Worm (Caenorhabditis elegans) whole organism, young adult: ENCODE measurements around the gene pgp-9.

ENCODE experiments used
- B0336.3 ChIP-seq: fragments of 200-800 bp; sonication (Bioruptor generic); IDR thresholded peaks from 2 replicates; pipeline ENCODE4 v1.3.6; 2022; ENCODE audit warnings: missing genetic modification characterization, missing compliant biosample characterization
- F10E7.11 ChIP-seq: sonication (generic microtip); optimal IDR thresholded peaks from 2 replicates; lab custom pipeline; 2017; ENCODE audit warnings: mild to moderate bottlenecking, missing genetic modification characterization, moderate library complexity, missing compliant biosample characterization
- F22D6.2 ChIP-seq: sonication (generic microtip); optimal IDR thresholded peaks from 2 replicates; lab custom pipeline; 2016; ENCODE audit warnings: mild to moderate bottlenecking, missing genetic modification characterization, missing compliant biosample characterization
- F23B12.7 ChIP-seq: sonication (generic microtip); optimal IDR thresholded peaks from 2 replicates; lab custom pipeline; 2017; ENCODE audit warnings: missing genetic modification characterization, mild to moderate bottlenecking, missing compliant biosample characterization, antibody characterized with exemption, moderate library complexity; ENCODE audit not compliant: insufficient read depth
- F57C9.4 ChIP-seq: sonication (generic microtip); optimal IDR thresholded peaks from 2 replicates; lab custom pipeline; 2017; ENCODE audit warnings: mild to moderate bottlenecking, missing genetic modification characterization, missing compliant biosample characterization
- T07F8.4 ChIP-seq: sonication (generic microtip); optimal IDR thresholded peaks from 2 replicates; lab custom pipeline; 2016; ENCODE audit warnings: mild to moderate bottlenecking, missing genetic modification characterization, moderate library complexity, missing compliant biosample characterization
- Y56A3A.18 ChIP-seq: fragments of 200-800 bp; sonication (Bioruptor generic); IDR thresholded peaks from 2 replicates; pipeline ENCODE4 v1.3.6; 2022; ENCODE audit warnings: missing genetic modification reagents, missing genetic modification characterization, missing compliant biosample characterization
- Y67H2A.10 ChIP-seq: fragments of 200-800 bp; sonication (Bioruptor generic); conservative IDR thresholded peaks from 2 replicates; pipeline ENCODE4 v1.3.6; 2022; ENCODE audit warnings: missing genetic modification reagents, missing genetic modification characterization, missing compliant biosample characterization
- Y79H2A.3 ChIP-seq: fragments of 200-800 bp; sonication (Bioruptor generic); conservative IDR thresholded peaks from 2 replicates; pipeline ENCODE4 v1.3.6; 2022; ENCODE audit warnings: missing genetic modification reagents, missing genetic modification characterization, missing compliant biosample characterization
- Y95B8A.8 ChIP-seq: fragments of 200-800 bp; sonication (Bioruptor generic); IDR thresholded peaks from 2 replicates; pipeline ENCODE4 v1.3.6; 2022; ENCODE audit warnings: missing genetic modification reagents, missing genetic modification characterization, missing compliant biosample characterization
- ama-1 ChIP-seq, 3 experiments: fragments of 150-350 bp in 1 of 3; sonication (generic microtip) in 2 of 3; optimal IDR thresholded peaks; 2 replicates each; lab custom pipeline; 2014 to 2018; ENCODE audit warnings: missing biosample characterization in 2 of 3, missing genetic modification characterization in 2 of 3, missing genetic modification reagents in 2 of 3
- aptf-3 ChIP-seq: fragments of 200-800 bp; sonication (Bioruptor generic); IDR thresholded peaks from 2 replicates; pipeline ENCODE4 v1.3.6; 2022; ENCODE audit warnings: missing genetic modification characterization, missing compliant biosample characterization
- atf-7 ChIP-seq: sonication (generic microtip); optimal IDR thresholded peaks from 2 replicates; lab custom pipeline; 2017; ENCODE audit warnings: mild to moderate bottlenecking, missing genetic modification characterization, missing compliant biosample characterization
- attf-3 ChIP-seq: fragments of 200-800 bp; sonication (Bioruptor generic); conservative IDR thresholded peaks from 2 replicates; pipeline ENCODE4 v1.3.6; 2022; ENCODE audit warnings: missing genetic modification reagents, missing genetic modification characterization, missing compliant biosample characterization
- attf-6 ChIP-seq: fragments of 200-800 bp; sonication (Bioruptor generic); IDR thresholded peaks from 2 replicates; pipeline ENCODE4 v1.3.6; 2022; ENCODE audit warnings: missing genetic modification reagents, missing genetic modification characterization, missing compliant biosample characterization
- ccch-3 ChIP-seq: fragments of 200-800 bp; sonication (Bioruptor generic); optimal IDR thresholded peaks from 2 replicates; lab custom pipeline; 2018; ENCODE audit warnings: mild to moderate bottlenecking, missing genetic modification characterization, missing compliant biosample characterization
- cebp-1 ChIP-seq, 2 experiments: fragments of 200-800 bp in 1 of 2; sonication (Bioruptor generic) in 1 of 2; sonication (generic microtip) in 1 of 2; IDR thresholded peaks in 1 of 2; optimal IDR thresholded peaks in 1 of 2; 2 replicates each; pipeline versions ENCODE4 v1.3.6 to Lab custom; 2017 to 2022; ENCODE audit warnings: missing compliant biosample characterization in 2 of 2, missing genetic modification characterization in 2 of 2, mild to moderate bottlenecking in 1 of 2, missing genetic modification reagents in 1 of 2, moderate library complexity in 1 of 2
- ceh-100 ChIP-seq: fragments of 200-800 bp; sonication (Bioruptor generic); IDR thresholded peaks from 2 replicates; pipeline ENCODE4 v1.3.6; 2022; ENCODE audit warnings: missing genetic modification reagents, missing genetic modification characterization, missing compliant biosample characterization
- dox-1 ChIP-seq: fragments of 200-800 bp; sonication (Bioruptor generic); IDR thresholded peaks from 2 replicates; pipeline ENCODE4 v1.3.6; 2022; ENCODE audit warnings: missing genetic modification reagents, missing genetic modification characterization, missing compliant biosample characterization
- efl-1 ChIP-seq: fragments of 150-350 bp; optimal IDR thresholded peaks from 2 replicates; lab custom pipeline; 2014; ENCODE audit warnings: missing biosample characterization, missing genetic modification reagents, missing genetic modification characterization
- egl-18 ChIP-seq: fragments of 200-800 bp; sonication (Bioruptor generic); IDR thresholded peaks from 2 replicates; pipeline ENCODE4 v1.3.6; 2022; ENCODE audit warnings: missing genetic modification reagents, missing genetic modification characterization, missing compliant biosample characterization
- ets-4 ChIP-seq: fragments of 200-800 bp; sonication (Bioruptor generic); optimal IDR thresholded peaks from 2 replicates; lab custom pipeline; 2018; ENCODE audit warnings: mild to moderate bottlenecking, missing genetic modification characterization, missing compliant biosample characterization
- gei-17 ChIP-seq: fragments of 200-800 bp; sonication (Bioruptor generic); optimal IDR thresholded peaks from 2 replicates; lab custom pipeline; 2018; ENCODE audit warnings: mild to moderate bottlenecking, missing genetic modification characterization, missing compliant biosample characterization
- hsf-1 ChIP-seq: fragments of 200-800 bp; sonication (Bioruptor generic); IDR thresholded peaks from 2 replicates; pipeline ENCODE4 v1.3.6; 2022; ENCODE audit warnings: missing genetic modification reagents, missing genetic modification characterization, missing compliant biosample characterization
- lag-1 ChIP-seq: fragments of 200-800 bp; sonication (Bioruptor generic); IDR thresholded peaks from 2 replicates; pipeline ENCODE4 v1.3.6; 2022; ENCODE audit warnings: missing genetic modification reagents, missing genetic modification characterization, missing compliant biosample characterization
- let-607 ChIP-seq, 2 experiments: fragments of 200-800 bp in 1 of 2; sonication (Bioruptor generic) in 1 of 2; sonication (generic microtip) in 1 of 2; optimal IDR thresholded peaks; 2 replicates each; lab custom pipeline; 2016 to 2018; ENCODE audit warnings: mild to moderate bottlenecking in 2 of 2, missing compliant biosample characterization in 2 of 2, missing genetic modification characterization in 2 of 2, moderate library complexity in 2 of 2, missing genotype in 1 of 2
- lin-26 ChIP-seq: fragments of 200-800 bp; sonication (Bioruptor generic); IDR thresholded peaks from 2 replicates; pipeline ENCODE4 v1.3.6; 2022; ENCODE audit warnings: missing genetic modification reagents, missing genetic modification characterization, missing compliant biosample characterization
- lin-54 ChIP-seq: fragments of 200-800 bp; sonication (Bioruptor generic); optimal IDR thresholded peaks from 2 replicates; lab custom pipeline; 2018; ENCODE audit warnings: mild to moderate bottlenecking, missing genetic modification characterization, missing compliant biosample characterization
- lsl-1 ChIP-seq: fragments of 200-800 bp; sonication (Bioruptor generic); optimal IDR thresholded peaks from 2 replicates; lab custom pipeline; 2018; ENCODE audit warnings: mild to moderate bottlenecking, missing genetic modification characterization, moderate library complexity, missing compliant biosample characterization
- lsy-27 ChIP-seq: sonication (generic microtip); optimal IDR thresholded peaks from 2 replicates; lab custom pipeline; 2017; ENCODE audit warnings: missing genetic modification characterization, mild to moderate bottlenecking, missing compliant biosample characterization, antibody characterized with exemption, missing genotype, borderline replicate concordance; ENCODE audit not compliant: insufficient read depth
- madf-10 ChIP-seq: sonication (generic microtip); optimal IDR thresholded peaks from 2 replicates; lab custom pipeline; 2016; ENCODE audit warnings: mild to moderate bottlenecking, missing genetic modification characterization, missing compliant biosample characterization
- madf-3 ChIP-seq: fragments of 200-800 bp; sonication (Bioruptor generic); IDR thresholded peaks from 2 replicates; pipeline ENCODE4 v1.3.6; 2022; ENCODE audit warnings: missing genetic modification reagents, missing genetic modification characterization, missing compliant biosample characterization
- madf-6 ChIP-seq: fragments of 200-800 bp; sonication (Bioruptor generic); IDR thresholded peaks from 2 replicates; pipeline ENCODE4 v1.3.6; 2022; ENCODE audit warnings: missing genetic modification reagents, missing genetic modification characterization, missing compliant biosample characterization
- mes-4 ChIP-seq: sonication (generic microtip); optimal IDR thresholded peaks from 2 replicates; lab custom pipeline; 2016; ENCODE audit warnings: missing genotype, missing genetic modification characterization, missing compliant biosample characterization
- nfyb-1 ChIP-seq: fragments of 200-800 bp; sonication (Bioruptor generic); IDR thresholded peaks from 2 replicates; pipeline ENCODE4 v1.3.6; 2022; ENCODE audit warnings: missing genetic modification reagents, missing genetic modification characterization, missing compliant biosample characterization
- nhr-27 ChIP-seq: fragments of 200-800 bp; sonication (Bioruptor generic); optimal IDR thresholded peaks from 2 replicates; lab custom pipeline; 2018; ENCODE audit warnings: mild to moderate bottlenecking, missing genetic modification characterization, moderate library complexity, missing compliant biosample characterization
- nhr-90 ChIP-seq: sonication (generic microtip); optimal IDR thresholded peaks from 2 replicates; lab custom pipeline; 2016; ENCODE audit warnings: missing genotype, mild to moderate bottlenecking, missing genetic modification characterization, missing compliant biosample characterization
- pha-4 ChIP-seq: fragments of 150-350 bp; sonication (generic microtip); optimal IDR thresholded peaks from 2 replicates; lab custom pipeline; 2014; ENCODE audit warnings: missing biosample characterization, missing genetic modification reagents, missing genetic modification characterization
- rpc-1 ChIP-seq, 2 experiments: fragments of 150-350 bp in 1 of 2; sonication (generic microtip) in 1 of 2; optimal IDR thresholded peaks; 2 replicates each; lab custom pipeline; 2014 to 2018; ENCODE audit warnings: missing biosample characterization in 1 of 2, missing genetic modification characterization in 1 of 2, missing genetic modification reagents in 1 of 2, missing genotype in 1 of 2
- snpc-3.4 ChIP-seq: sonication (generic microtip); optimal IDR thresholded peaks from 2 replicates; lab custom pipeline; 2017; ENCODE audit warnings: missing genetic modification characterization, mild to moderate bottlenecking, missing compliant biosample characterization, antibody characterized with exemption, moderate library complexity, missing genotype, missing genetic modification reagents
- sptf-2 ChIP-seq: fragments of 200-800 bp; sonication (Bioruptor generic); optimal IDR thresholded peaks from 2 replicates; lab custom pipeline; 2018; ENCODE audit warnings: mild to moderate bottlenecking, missing genetic modification characterization, missing compliant biosample characterization
- tlf-1 ChIP-seq: fragments of 200-800 bp; sonication (Bioruptor generic); optimal IDR thresholded peaks from 2 replicates; lab custom pipeline; 2018; ENCODE audit warnings: mild to moderate bottlenecking, missing genetic modification characterization, missing compliant biosample characterization
- unc-62 ChIP-seq: fragments of 150-350 bp; optimal IDR thresholded peaks from 2 replicates; lab custom pipeline; 2014; ENCODE audit warnings: missing biosample characterization, missing genetic modification reagents, missing genetic modification characterization
- zim-3 ChIP-seq: sonication (generic microtip); optimal IDR thresholded peaks from 2 replicates; lab custom pipeline; 2017; ENCODE audit warnings: mild to moderate bottlenecking, missing genetic modification characterization, moderate library complexity, missing compliant biosample characterization
- ztf-26 ChIP-seq: sonication (generic microtip); optimal IDR thresholded peaks from 2 replicates; lab custom pipeline; 2017; ENCODE audit warnings: missing genetic modification characterization, missing compliant biosample characterization
- ztf-3 ChIP-seq: fragments of 200-800 bp; sonication (Bioruptor generic); optimal IDR thresholded peaks from 2 replicates; lab custom pipeline; 2018; ENCODE audit warnings: mild to moderate bottlenecking, missing genetic modification characterization, missing compliant biosample characterization
- ztf-6 ChIP-seq: fragments of 200-800 bp; sonication (Bioruptor generic); IDR thresholded peaks from 2 replicates; pipeline ENCODE4 v1.3.6; 2022; ENCODE audit warnings: missing genetic modification reagents, missing genetic modification characterization, missing compliant biosample characterization

The pgp-9 gene

DNA sequence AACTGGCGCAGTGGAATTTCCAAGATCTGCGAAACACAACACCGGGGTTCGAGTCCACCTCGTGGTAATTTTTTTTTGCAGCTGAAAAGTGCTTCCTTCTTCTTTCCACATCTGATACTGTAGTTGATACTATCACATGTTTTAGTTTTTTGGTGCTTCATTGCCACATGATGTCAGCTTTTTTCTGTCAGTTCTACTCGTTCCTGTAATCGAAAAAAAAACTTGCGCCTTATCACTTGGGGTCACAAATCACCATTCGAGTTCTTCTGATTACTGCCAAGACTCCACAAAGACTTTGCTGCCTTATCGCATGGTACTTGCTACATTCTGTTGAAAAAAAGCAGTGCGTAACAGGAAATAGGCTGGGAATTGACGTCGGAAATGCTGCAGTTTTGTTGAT, 34.0 kb upstream of the pgp-9 start:
- no peak for TF ChIP-seq lin-26 (GFP tag; lab: Robert Waterston, UW)
- TF ChIP-seq Y95B8A.8 (GFP tag; lab: Robert Waterston, UW), result peak; percentile 72; the same call in 1 of the 2 replicates
- no peak for TF ChIP-seq tlf-1 (GFP tag; lab: Kevin White, UChicago)
- no peak for TF ChIP-seq attf-3
- no peak for TF ChIP-seq nhr-27
- no peak for TF ChIP-seq lin-54 (GFP tag; lab: Kevin White, UChicago)
- no peak for TF ChIP-seq F22D6.2 (tag; lab: Kevin White, UChicago)
- TF ChIP-seq atf-7, result peak; percentile 83
- peak; percentile 49 for TF ChIP-seq ets-4 (GFP tag; lab: Kevin White, UChicago)
- no peak for TF ChIP-seq rpc-1 (optimal IDR thresholded peaks at IDR 0.05; lab: Kevin White, UChicago)
- no peak for TF ChIP-seq rpc-1 (tag; optimal IDR thresholded peaks at IDR 0.05; lab: Kevin White, UChicago)
- TF ChIP-seq snpc-3.4 (tag; lab: Kevin White, UChicago), result no peak
- TF ChIP-seq ama-1 (optimal IDR thresholded peaks at IDR 0.05; lab: Kevin White, UChicago), result no peak
- TF ChIP-seq ama-1 (GFP tag; optimal IDR thresholded peaks at IDR 0.05; lab: Kevin White, UChicago), result no peak
- no peak for TF ChIP-seq T07F8.4 (tag; lab: Kevin White, UChicago)
- TF ChIP-seq Y67H2A.10 (GFP tag; lab: Robert Waterston, UW), result no peak
- TF ChIP-seq madf-6, result no peak
- no peak for TF ChIP-seq F57C9.4 (tag; lab: Kevin White, UChicago)
- no peak for TF ChIP-seq mes-4 (tag; lab: Kevin White, UChicago)
- no peak for TF ChIP-seq F23B12.7 (tag; lab: Kevin White, UChicago)
- no peak for TF ChIP-seq egl-18
- TF ChIP-seq ceh-100, result no peak
- TF ChIP-seq madf-10 (tag; lab: Kevin White, UChicago), result peak; percentile 20
- TF ChIP-seq hsf-1 (GFP tag; lab: Robert Waterston, UW), result no peak
- TF ChIP-seq Y79H2A.3 (GFP tag; lab: Robert Waterston, UW), result no peak
- TF ChIP-seq lag-1 (GFP tag; lab: Robert Waterston, UW), result no peak
- TF ChIP-seq madf-3 (GFP tag; lab: Robert Waterston, UW), result no peak
- no peak for TF ChIP-seq efl-1 (GFP tag; lab: Kevin White, UChicago)
- TF ChIP-seq ccch-3 (GFP tag; lab: Kevin White, UChicago), result no peak
- TF ChIP-seq ztf-26 (tag; lab: Kevin White, UChicago), result peak; percentile 15
- TF ChIP-seq unc-62 (GFP tag; lab: Kevin White, UChicago), result peak; percentile 67
- no peak for TF ChIP-seq ztf-6
- TF ChIP-seq cebp-1 (GFP tag; IDR thresholded peaks at IDR 0.05; lab: Robert Waterston, UW), result peak; percentile 22; the same call in 1 of the 2 replicates
- peak; percentile 70 for TF ChIP-seq cebp-1 (tag; optimal IDR thresholded peaks at IDR 0.05; lab: Kevin White, UChicago)
- TF ChIP-seq aptf-3 (GFP tag; lab: Robert Waterston, UW), result no peak
- TF ChIP-seq nhr-90 (tag; lab: Kevin White, UChicago), result peak; percentile 6
- TF ChIP-seq F10E7.11, result no peak
- peak in 1 of 2 experiments; percentile 31 for TF ChIP-seq let-607 (tag; optimal IDR thresholded peaks at IDR 0.05; lab: Kevin White, UChicago)
- no peak for TF ChIP-seq attf-6 (GFP tag; lab: Robert Waterston, UW)
- TF ChIP-seq Y56A3A.18 (GFP tag; lab: Robert Waterston, UW), result no peak
- 0 out of 2 replicates have a peak, but pooled peaks have one; percentile 53 for TF ChIP-seq nfyb-1
- no peak for TF ChIP-seq sptf-2
- TF ChIP-seq ztf-3 (GFP tag; lab: Kevin White, UChicago), result no peak
- peak; percentile 30 for TF ChIP-seq pha-4 (tag; lab: Kevin White, UChicago)
- no peak for TF ChIP-seq zim-3 (tag; lab: Kevin White, UChicago)
- peak; percentile 52; the same call in 1 of the 2 replicates for TF ChIP-seq B0336.3 (GFP tag; lab: Robert Waterston, UW)
- peak; percentile 56; the same call in 1 of the 2 replicates for TF ChIP-seq dox-1
- TF ChIP-seq gei-17 (GFP tag; lab: Kevin White, UChicago), result no peak
- TF ChIP-seq lsy-27 (tag; lab: Kevin White, UChicago), result no peak
- no peak for TF ChIP-seq lsl-1 (GFP tag; lab: Kevin White, UChicago)
